Fruit fly (Drosophila melanogaster): Measurements from ENCODE around the gene CG46280.

Gene CG46280

dm6 chr3R:13017623-13018036, 12.8 kb downstream of the CG46280 start:
- TF ChIP-seq CG32772 (GFP tag; IDR thresholded peaks at IDR 0.05) (peak; percentile 39; the same call in 1 of the 2 replicates), fd96Cb (tag; optimal IDR thresholded peaks at IDR 0.05) (no peak), chinmo (GFP tag; IDR thresholded peaks at IDR 0.05; ENCODE audit: partially characterized antibody) (peak; percentile 92), crol (GFP tag; IDR thresholded peaks at IDR 0.05) (peak; percentile 78), Pdp1 (GFP tag; optimal IDR thresholded peaks at IDR 0.05) (peak in 1 of 2 experiments; percentile 65), NFAT (GFP tag; IDR thresholded peaks at IDR 0.05) (peak; percentile 73; the same call in 1 of the 2 replicates), rib (GFP tag; IDR thresholded peaks at IDR 0.05) (peak; percentile 67; the same call in 1 of the 2 replicates), CG14860 (GFP tag; IDR thresholded peaks at IDR 0.05; ENCODE audit: partially characterized antibody) (no peak), sug (tag; optimal IDR thresholded peaks at IDR 0.05) (peak; percentile 23), Dll (GFP tag; IDR thresholded peaks at IDR 0.05; ENCODE audit: partially characterized antibody) (no peak), CG10543 (GFP tag; optimal IDR thresholded peaks at IDR 0.05) (peak; percentile 62), cwo (GFP tag; optimal IDR thresholded peaks at IDR 0.05) (peak; percentile 9), Six4 (GFP tag; optimal IDR thresholded peaks at IDR 0.05) (no peak), CG9932 (GFP tag; IDR thresholded peaks at IDR 0.05) (peak; percentile 47), CG13424 (tag; optimal IDR thresholded peaks at IDR 0.05) (no peak), lab (GFP tag; optimal IDR thresholded peaks at IDR 0.05) (peak; percentile 35), Nf-YB (GFP tag; optimal IDR thresholded peaks at IDR 0.05) (no peak), BEAF-32 (GFP tag; optimal IDR thresholded peaks at IDR 0.05) (no peak), Adf1 (GFP tag; IDR thresholded peaks at IDR 0.05) (0 out of 2 replicates have a peak, but pooled peaks have one; percentile 9), C15 (GFP tag; IDR thresholded peaks at IDR 0.05) (0 out of 3 replicates have a peak, but pooled peaks have one; percentile 13), Drgx (GFP tag; IDR thresholded peaks at IDR 0.05) (peak; percentile 43), CG10979 (tag; optimal IDR thresholded peaks at IDR 0.05) (no peak)

dm6 chr3R:13015811-13016766, 14.4 kb downstream of the CG46280 start:
- no peak for TF ChIP-seq Atf3 (GFP tag; optimal IDR thresholded peaks at IDR 0.05)
- no peak for TF ChIP-seq Chrac-16 (GFP tag; optimal IDR thresholded peaks at IDR 0.05)
- no peak for TF ChIP-seq CG10209 (GFP tag; optimal IDR thresholded peaks at IDR 0.05)
- no peak for TF ChIP-seq CG6854 (GFP tag; optimal IDR thresholded peaks at IDR 0.05)
- no peak for TF ChIP-seq CkIIα-i1 (GFP tag; IDR thresholded peaks at IDR 0.05)
- TF ChIP-seq pros (GFP tag; optimal IDR thresholded peaks at IDR 0.05) = no peak
- peak; percentile 40 for TF ChIP-seq Hmr (GFP tag; optimal IDR thresholded peaks at IDR 0.05)
- no peak for TF ChIP-seq Hand (GFP tag; optimal IDR thresholded peaks at IDR 0.05)
- no peak for TF ChIP-seq btn (GFP tag; optimal IDR thresholded peaks at IDR 0.05)
- no peak for TF ChIP-seq phol (tag; optimal IDR thresholded peaks at IDR 0.05)
- no peak for TF ChIP-seq ab (GFP tag; optimal IDR thresholded peaks at IDR 0.05)
- no peak for TF ChIP-seq oc (tag; optimal IDR thresholded peaks at IDR 0.05)
- TF ChIP-seq crc (GFP tag; optimal IDR thresholded peaks at IDR 0.05) = no peak
- TF ChIP-seq ind (GFP tag; optimal IDR thresholded peaks at IDR 0.05) = no peak
- TF ChIP-seq exex (tag; optimal IDR thresholded peaks at IDR 0.05) = peak; percentile 70
- TF ChIP-seq CG17361 (GFP tag; IDR thresholded peaks at IDR 0.05) = 0 out of 3 replicates have a peak, but pooled peaks have one; percentile 12
- TF ChIP-seq rib (GFP tag; IDR thresholded peaks at IDR 0.05) = peak; percentile 34; the same call in 1 of the 2 replicates
- TF ChIP-seq CG7745 (tag; optimal IDR thresholded peaks at IDR 0.05) = no peak
- TF ChIP-seq gem (tag; optimal IDR thresholded peaks at IDR 0.05) = peak; percentile 22
- no peak for TF ChIP-seq CG7357 (GFP tag; IDR thresholded peaks at IDR 0.05)
- TF ChIP-seq CG32767 (GFP tag; IDR thresholded peaks at IDR 0.05) = 0 out of 2 replicates have a peak, but pooled peaks have one; percentile 14
- 0 out of 3 replicates have a peak, but pooled peaks have one; percentile 7 for TF ChIP-seq so (GFP tag; IDR thresholded peaks at IDR 0.05)
- no peak for TF ChIP-seq Taf1 (GFP tag; IDR thresholded peaks at IDR 0.05)
- TF ChIP-seq otp (GFP tag; IDR thresholded peaks at IDR 0.05) = no peak
- TF ChIP-seq CG8924 (tag; optimal IDR thresholded peaks at IDR 0.05) = no peak
- no peak for TF ChIP-seq amos (GFP tag; IDR thresholded peaks at IDR 0.05; ENCODE audit: partially characterized antibody)

Data from whole organism, embryonic.